Fruit fly (Drosophila melanogaster) whole organism, prepupa: Measurements from ENCODE around the gene CG9257.
A peak's percentile ranks its signal among the peaks of the same experiment; 100 is the strongest.

Source experiments
- CG11294 ChIP-seq: fragments of 200-800 bp; sonication (Bioruptor generic); IDR thresholded peaks from 2 replicates; pipeline ENCODE4 v1.3.6; 2022; ENCODE audit warnings: missing biosample characterization, missing genetic modification characterization
- CG1621 ChIP-seq: fragments of 200-800 bp; sonication (Bioruptor generic); optimal IDR thresholded peaks from 3 replicates; lab custom pipeline; 2018; ENCODE audit warnings: missing biosample characterization, mild to moderate bottlenecking, missing genetic modification characterization
- CG31627 ChIP-seq: fragments of 200-800 bp; sonication (Bioruptor generic); optimal IDR thresholded peaks from 3 replicates; lab custom pipeline; 2016; ENCODE audit warnings: missing biosample characterization, missing genetic modification characterization
- CG8319 ChIP-seq: fragments of 200-800 bp; sonication (Bioruptor generic); optimal IDR thresholded peaks from 3 replicates; lab custom pipeline; 2016; ENCODE audit warnings: missing biosample characterization, missing genetic modification characterization
- CG9139 ChIP-seq: fragments of 200-800 bp; sonication (Bioruptor generic); optimal IDR thresholded peaks from 3 replicates; lab custom pipeline; 2017; ENCODE audit warnings: missing biosample characterization, mild to moderate bottlenecking, missing genetic modification characterization
- Gug ChIP-seq: fragments of 200-800 bp; sonication (Bioruptor generic); IDR thresholded peaks from 2 replicates; pipeline ENCODE4 v1.3.6; 2022; ENCODE audit warnings: missing biosample characterization, missing genetic modification characterization
- Lpt ChIP-seq: fragments of 200-800 bp; sonication (Bioruptor generic); optimal IDR thresholded peaks from 3 replicates; lab custom pipeline; 2016; ENCODE audit warnings: missing biosample characterization, missing genetic modification characterization
- OdsH ChIP-seq: fragments of 200-800 bp; sonication (Bioruptor generic); optimal IDR thresholded peaks from 3 replicates; lab custom pipeline; 2016; ENCODE audit warnings: missing biosample characterization, missing genetic modification characterization
- esn ChIP-seq: fragments of 200-800 bp; sonication (Bioruptor generic); optimal IDR thresholded peaks from 2 replicates; lab custom pipeline; 2016; ENCODE audit warnings: missing biosample characterization, mild to moderate bottlenecking, missing genetic modification characterization, moderate library complexity
- fkh ChIP-seq: fragments of 200-800 bp; sonication (Bioruptor generic); optimal IDR thresholded peaks from 3 replicates; lab custom pipeline; 2017; ENCODE audit warnings: missing biosample characterization, mild to moderate bottlenecking, missing genetic modification characterization, moderate library complexity
- spab ChIP-seq: fragments of 200-800 bp; sonication (Bioruptor generic); optimal IDR thresholded peaks from 2 replicates; lab custom pipeline; 2017; ENCODE audit warnings: missing biosample characterization, mild to moderate bottlenecking, missing genetic modification characterization, missing genetic modification reagents
- ss ChIP-seq, 2 experiments: fragments of 200-800 bp; sonication (Bioruptor generic); optimal IDR thresholded peaks; 2 replicates in 1 of 2; 3 replicates in 1 of 2; lab custom pipeline; 2017 to 2018; ENCODE audit warnings: mild to moderate bottlenecking in 2 of 2, missing biosample characterization in 2 of 2, missing genetic modification characterization in 2 of 2, moderate library complexity in 1 of 2

DNA sequence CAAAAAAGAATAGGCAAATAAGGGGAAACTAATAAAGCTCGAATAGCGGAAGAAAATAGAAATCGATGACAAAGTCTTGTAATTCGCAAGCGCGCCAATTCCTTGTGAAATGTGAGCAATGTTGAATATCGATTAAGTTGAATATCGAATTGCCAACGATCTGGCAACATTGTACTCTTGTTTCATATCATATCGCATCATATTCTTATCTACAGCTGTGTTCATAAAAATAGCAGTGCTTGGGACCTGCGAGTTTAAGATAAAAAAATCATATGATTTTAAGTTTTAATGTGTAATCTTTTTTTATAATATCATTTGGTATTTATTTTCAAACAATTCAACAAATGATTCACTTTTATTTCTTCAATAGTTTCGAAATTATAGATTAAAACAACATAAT lies 46.5 kb downstream of the CG9257 start:
- TF ChIP-seq fkh (GFP tag; lab: Kevin White, UChicago) (no peak), CG1621 (tag; lab: Kevin White, UChicago) (no peak), Lpt (GFP tag; lab: Kevin White, UChicago) (no peak), Gug (no peak), CG31627 (GFP tag; lab: Kevin White, UChicago) (peak; percentile 27), esn (GFP tag; lab: Kevin White, UChicago) (peak; percentile 43), CG9139 (no peak), CG8319 (no peak), ss (GFP tag; optimal IDR thresholded peaks at IDR 0.05; lab: Kevin White, UChicago) (no peak), CG11294 (no peak), spab (GFP tag; lab: Kevin White, UChicago) (no peak), OdsH (GFP tag; lab: Kevin White, UChicago) (no peak)
